Worm (Caenorhabditis elegans) whole organism, early embryonic: ENCODE data around the gene R10E8.5.

Experiments
- B0310.2 ChIP-seq: sonication (generic microtip); optimal IDR thresholded peaks from 2 replicates; lab custom pipeline; 2016; ENCODE audit warnings: mild to moderate bottlenecking, missing genetic modification characterization, missing compliant biosample characterization
- F13C5.2 ChIP-seq: sonication (generic microtip); optimal IDR thresholded peaks from 2 replicates; lab custom pipeline; 2017; ENCODE audit warnings: mild to moderate bottlenecking, missing genetic modification characterization, inconsistent platforms, missing compliant biosample characterization
- aly-1 ChIP-seq: sonication (generic microtip); optimal IDR thresholded peaks from 2 replicates; lab custom pipeline; 2016; ENCODE audit warnings: missing genetic modification characterization, missing compliant biosample characterization
- ama-1 ChIP-seq: fragments of 150-350 bp; optimal IDR thresholded peaks from 2 replicates; lab custom pipeline; 2014
- ceh-13 ChIP-seq: fragments of 200-800 bp; sonication (Bioruptor generic); optimal IDR thresholded peaks from 2 replicates; lab custom pipeline; 2018; ENCODE audit warnings: mild to moderate bottlenecking, missing genetic modification characterization, missing compliant biosample characterization
- ceh-36 ChIP-seq: sonication (generic microtip); optimal IDR thresholded peaks from 2 replicates; lab custom pipeline; 2016; ENCODE audit warnings: missing genetic modification characterization, inconsistent platforms, missing compliant biosample characterization
- ets-7 ChIP-seq: sonication (generic microtip); optimal IDR thresholded peaks from 2 replicates; lab custom pipeline; 2016; ENCODE audit warnings: missing genotype, missing genetic modification characterization, missing compliant biosample characterization
- flt-1 ChIP-seq: fragments of 200-800 bp; sonication (Bioruptor generic); IDR thresholded peaks from 2 replicates; pipeline ENCODE4 v1.3.6; 2022; ENCODE audit warnings: missing genetic modification characterization, missing compliant biosample characterization
- hmbx-1 ChIP-seq: sonication (generic microtip); optimal IDR thresholded peaks from 2 replicates; lab custom pipeline; 2016; ENCODE audit warnings: mild to moderate bottlenecking, missing genetic modification characterization, missing compliant biosample characterization
- hmg-4 ChIP-seq: fragments of 200-800 bp; sonication (Bioruptor generic); optimal IDR thresholded peaks from 2 replicates; lab custom pipeline; 2018; ENCODE audit warnings: mild to moderate bottlenecking, missing genetic modification characterization, missing compliant biosample characterization
- hnd-1 ChIP-seq: sonication (generic microtip); optimal IDR thresholded peaks from 2 replicates; lab custom pipeline; 2016; ENCODE audit warnings: missing genetic modification characterization, missing compliant biosample characterization
- pes-1 ChIP-seq: fragments of 200-800 bp; sonication (Bioruptor generic); IDR thresholded peaks from 2 replicates; pipeline ENCODE4 v1.3.6; 2022; ENCODE audit warnings: missing genetic modification reagents, missing genetic modification characterization, missing compliant biosample characterization
- scrt-1 ChIP-seq: fragments of 200-800 bp; sonication (Bioruptor generic); IDR thresholded peaks from 2 replicates; pipeline ENCODE4 v1.3.6; 2022; ENCODE audit warnings: missing genetic modification characterization, missing compliant biosample characterization
- sea-1 ChIP-seq: fragments of 200-800 bp; sonication (Bioruptor generic); conservative IDR thresholded peaks from 2 replicates; pipeline ENCODE4 v1.3.6; 2022; ENCODE audit warnings: missing genetic modification characterization, missing compliant biosample characterization
- tbx-11 ChIP-seq: fragments of 200-800 bp; sonication (Bioruptor generic); IDR thresholded peaks from 2 replicates; pipeline ENCODE4 v1.3.6; 2022; ENCODE audit warnings: missing genetic modification characterization, missing compliant biosample characterization
- tbx-37 ChIP-seq: fragments of 200-800 bp; sonication (Bioruptor generic); conservative IDR thresholded peaks from 2 replicates; pipeline ENCODE4 v1.3.6; 2022; ENCODE audit warnings: missing genetic modification reagents, missing genetic modification characterization, missing compliant biosample characterization
- tra-4 ChIP-seq: sonication (generic microtip); optimal IDR thresholded peaks from 2 replicates; lab custom pipeline; 2017; ENCODE audit warnings: missing genetic modification characterization, missing compliant biosample characterization

The R10E8.5 gene

DNA sequence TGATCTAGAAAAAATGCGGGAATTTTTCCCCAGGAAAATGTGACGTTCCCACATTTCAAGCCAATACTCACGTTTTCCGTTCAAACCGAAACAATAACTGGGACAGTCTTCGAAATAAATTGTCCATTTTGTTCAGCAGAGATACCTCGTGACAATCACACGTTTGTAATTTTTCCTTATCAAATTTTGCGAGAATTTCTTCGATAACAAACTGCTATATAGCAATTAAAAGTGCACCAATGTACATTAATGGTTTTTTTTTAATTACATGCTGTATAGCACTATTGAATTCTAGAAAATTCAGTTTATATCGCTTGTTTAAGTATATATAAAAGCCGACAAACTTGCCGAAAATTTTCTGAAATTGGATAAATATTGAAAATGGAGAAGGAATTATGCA is 11.7 kb downstream of the R10E8.5 start, which contains the start of gene R10E8.6:
Gene R10E8.6 (minus strand): TSS at position 154 of the 400 bp plus-strand sequence.
- no peak for TF ChIP-seq ceh-13 (GFP tag; lab: Kevin White, UChicago)
- no peak for TF ChIP-seq scrt-1 (GFP tag; lab: Robert Waterston, UW)
- no peak for TF ChIP-seq tbx-37 (GFP tag; lab: Robert Waterston, UW)
- TF ChIP-seq flt-1 (GFP tag; lab: Robert Waterston, UW) = no peak
- no peak for TF ChIP-seq tra-4
- TF ChIP-seq pes-1 = no peak
- no peak for TF ChIP-seq hnd-1 (tag; lab: Kevin White, UChicago)
- no peak for TF ChIP-seq ets-7 (tag; lab: Kevin White, UChicago)
- no peak for TF ChIP-seq F13C5.2 (tag; lab: Kevin White, UChicago)
- no peak for TF ChIP-seq aly-1
- no peak for TF ChIP-seq ceh-36 (tag; lab: Kevin White, UChicago)
- TF ChIP-seq hmg-4 (GFP tag; lab: Kevin White, UChicago) = no peak
- TF ChIP-seq B0310.2 (tag; lab: Kevin White, UChicago) = no peak
- TF ChIP-seq sea-1 (GFP tag; lab: Robert Waterston, UW) = no peak

DNA sequence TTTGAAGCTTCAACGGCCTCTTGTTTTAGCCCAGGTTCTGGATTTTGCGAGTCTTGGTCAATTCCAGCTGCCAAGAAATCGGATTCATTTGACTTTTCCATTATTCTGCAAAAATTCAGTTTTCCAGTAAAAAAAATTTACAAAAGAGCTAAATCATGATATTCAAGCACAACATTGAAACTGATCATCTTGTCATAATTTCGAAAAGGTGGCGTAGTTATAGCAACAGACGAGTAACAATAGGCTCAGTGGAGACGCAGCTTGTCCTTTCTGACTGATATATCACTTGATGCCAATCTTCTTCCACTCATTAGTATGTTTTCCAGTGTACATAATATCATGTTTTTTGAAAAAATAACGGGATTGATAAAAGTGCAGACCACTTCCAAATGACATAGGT is 14.2 kb downstream of the R10E8.5 start, which contains the start of gene fbxa-213:
Gene fbxa-213 (minus strand): TSS at position 101 of the 400 bp plus-strand sequence.
- TF ChIP-seq sea-1 (GFP tag; lab: Robert Waterston, UW) (no peak), ama-1 (lab: Kevin White, UChicago) (no peak), ets-7 (tag; lab: Kevin White, UChicago) (no peak), ceh-36 (tag; lab: Kevin White, UChicago) (no peak), hnd-1 (tag; lab: Kevin White, UChicago) (no peak), aly-1 (no peak), tra-4 (no peak), hmbx-1 (no peak), pes-1 (no peak), flt-1 (GFP tag; lab: Robert Waterston, UW) (no peak), B0310.2 (tag; lab: Kevin White, UChicago) (no peak), tbx-11 (GFP tag; lab: Robert Waterston, UW) (no peak), tbx-37 (GFP tag; lab: Robert Waterston, UW) (no peak), ceh-13 (GFP tag; lab: Kevin White, UChicago) (no peak), hmg-4 (GFP tag; lab: Kevin White, UChicago) (no peak)

DNA sequence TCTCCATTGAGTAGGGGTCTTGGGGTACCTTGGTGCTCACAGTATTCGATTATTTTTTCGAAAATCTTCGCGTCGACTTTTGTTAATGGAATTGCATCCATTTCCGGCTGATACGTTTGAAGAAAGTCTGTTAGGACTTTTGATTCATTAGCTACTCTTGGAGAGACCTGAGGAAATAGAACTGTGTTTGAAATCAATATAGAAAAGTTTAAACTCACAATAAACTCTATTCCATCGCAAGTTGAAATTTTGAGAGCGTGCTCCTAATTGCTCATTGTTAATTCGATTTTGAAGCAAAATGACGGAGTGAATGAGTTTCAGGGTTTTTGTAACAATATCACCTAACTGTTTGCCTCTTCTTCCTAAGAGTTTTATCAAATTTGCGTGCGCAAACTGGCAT is 15.3 kb downstream of the R10E8.5 start, which contains the start of gene skr-6:
Gene skr-6 (minus strand): TSS at position 101 of the 400 bp plus-strand sequence.
- no peak for TF ChIP-seq ceh-13 (GFP tag; lab: Kevin White, UChicago)
- no peak for TF ChIP-seq ama-1 (lab: Kevin White, UChicago)
- TF ChIP-seq hnd-1 (tag; lab: Kevin White, UChicago) = no peak
- TF ChIP-seq sea-1 (GFP tag; lab: Robert Waterston, UW) = no peak
- TF ChIP-seq pes-1 = no peak
- TF ChIP-seq aly-1 = no peak
- no peak for TF ChIP-seq ceh-36 (tag; lab: Kevin White, UChicago)
- no peak for TF ChIP-seq hmbx-1
- TF ChIP-seq ets-7 (tag; lab: Kevin White, UChicago) = no peak

DNA sequence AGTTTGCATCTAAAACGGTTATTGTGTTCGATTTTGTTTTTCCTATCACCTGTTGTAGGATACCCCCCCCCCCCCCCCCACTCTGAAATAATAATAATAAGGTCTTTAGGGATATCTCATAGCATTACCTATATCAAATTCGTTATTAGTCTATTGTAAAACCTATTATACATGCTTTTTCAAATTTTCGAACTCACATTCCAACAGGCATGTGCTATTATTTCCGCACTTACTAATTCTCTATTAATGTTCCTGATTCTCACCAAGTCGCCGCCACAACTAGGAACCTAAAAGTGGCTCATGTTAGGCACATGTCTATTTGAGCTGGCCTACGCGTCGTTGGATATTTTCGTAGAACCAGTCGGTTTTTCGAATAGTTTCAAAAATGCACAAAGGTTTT is 15.8 kb downstream of the R10E8.5 start, which contains the start of gene Y37H2C.4:
Gene Y37H2C.4 (plus strand): TSS at position 301 of the 400 bp plus-strand sequence.
- no peak for TF ChIP-seq tbx-11 (GFP tag; lab: Robert Waterston, UW)

DNA sequence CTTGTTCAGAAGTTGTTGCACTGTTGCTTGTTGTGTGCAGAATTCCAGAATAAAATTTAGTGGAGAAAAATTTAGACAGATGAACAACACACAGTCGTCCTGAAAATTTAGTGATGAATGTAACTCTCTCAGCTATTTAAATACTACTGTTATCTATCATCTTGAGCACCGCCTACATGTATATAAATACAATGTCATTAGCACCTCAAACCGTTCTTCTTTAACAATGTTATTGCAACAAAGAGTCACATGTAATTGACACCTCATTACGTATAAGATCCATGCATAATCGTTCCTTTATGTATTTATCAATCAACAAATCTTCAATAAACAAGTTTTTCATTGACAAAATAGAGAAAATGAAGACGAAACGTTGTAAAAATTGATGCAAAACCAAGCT is 26.2 kb downstream of the R10E8.5 start, which contains the start of gene Y51A2A.16:
Gene Y51A2A.16 (minus strand): TSS at position 101 of the 400 bp plus-strand sequence.
- TF ChIP-seq hnd-1 (tag; lab: Kevin White, UChicago) = no peak
- no peak for TF ChIP-seq hmbx-1
- no peak for TF ChIP-seq ceh-36 (tag; lab: Kevin White, UChicago)
- no peak for TF ChIP-seq aly-1
- no peak for TF ChIP-seq ceh-13 (GFP tag; lab: Kevin White, UChicago)
- TF ChIP-seq flt-1 (GFP tag; lab: Robert Waterston, UW) = no peak
- TF ChIP-seq scrt-1 (GFP tag; lab: Robert Waterston, UW) = no peak

DNA sequence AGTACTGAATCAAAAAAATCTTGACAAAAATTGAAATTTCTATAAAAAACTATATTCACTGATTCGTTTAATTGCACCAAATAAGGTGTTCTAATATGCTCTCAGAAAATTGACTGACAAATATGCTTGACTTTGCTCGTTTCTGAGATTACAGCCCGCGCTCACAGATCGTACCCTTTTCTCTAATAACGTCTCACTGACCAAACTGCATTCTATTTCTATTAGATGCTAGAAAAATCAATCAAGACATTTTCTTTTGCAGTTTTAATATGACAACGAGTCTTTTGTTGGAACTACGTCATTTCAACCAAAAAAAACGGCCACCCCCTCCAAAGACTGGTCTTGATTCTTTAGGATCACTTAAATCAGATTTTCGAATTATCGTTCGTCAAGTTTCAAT is 28.0 kb downstream of the R10E8.5 start, which contains the start of gene clec-247:
Gene clec-247 (plus strand): TSS at position 301 of the 400 bp plus-strand sequence.
- TF ChIP-seq scrt-1 (GFP tag; lab: Robert Waterston, UW) (no peak), tbx-11 (GFP tag; lab: Robert Waterston, UW) (no peak), ets-7 (tag; lab: Kevin White, UChicago) (no peak), hnd-1 (tag; lab: Kevin White, UChicago) (no peak), sea-1 (GFP tag; lab: Robert Waterston, UW) (no peak), flt-1 (GFP tag; lab: Robert Waterston, UW) (no peak), tbx-37 (GFP tag; lab: Robert Waterston, UW) (no peak), ceh-36 (tag; lab: Kevin White, UChicago) (no peak), hmbx-1 (no peak), ama-1 (lab: Kevin White, UChicago) (no peak), F13C5.2 (tag; lab: Kevin White, UChicago) (no peak), B0310.2 (tag; lab: Kevin White, UChicago) (no peak), tra-4 (no peak), aly-1 (no peak), pes-1 (no peak), ceh-13 (GFP tag; lab: Kevin White, UChicago) (no peak), hmg-4 (GFP tag; lab: Kevin White, UChicago) (no peak)

DNA sequence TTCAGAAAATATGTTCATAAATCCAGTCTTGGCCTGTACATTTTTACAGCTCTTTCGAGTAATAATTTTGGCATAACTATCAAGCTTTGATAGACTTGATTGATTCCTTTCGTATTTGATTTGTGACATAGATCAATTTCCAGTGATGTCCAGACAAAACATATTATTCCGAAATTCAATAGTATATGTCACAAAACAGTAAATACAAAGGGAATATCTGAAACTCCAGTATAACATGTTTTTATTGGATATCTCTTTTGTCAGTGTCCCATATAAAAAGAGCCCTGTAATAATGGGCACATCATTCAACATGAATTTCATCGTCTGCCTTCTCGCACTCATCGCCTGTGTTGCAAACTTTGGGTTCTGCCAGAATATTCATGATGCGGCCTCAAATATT is 36.1 kb downstream of the R10E8.5 start, which contains the start of gene Y51A2A.4:
Gene Y51A2A.4 (plus strand): TSS at position 301 of the 400 bp plus-strand sequence.
- TF ChIP-seq tra-4 = no peak
- no peak for TF ChIP-seq hmg-4 (GFP tag; lab: Kevin White, UChicago)
- no peak for TF ChIP-seq hmbx-1
- no peak for TF ChIP-seq pes-1
- no peak for TF ChIP-seq ets-7 (tag; lab: Kevin White, UChicago)
- no peak for TF ChIP-seq B0310.2 (tag; lab: Kevin White, UChicago)
- no peak for TF ChIP-seq ceh-36 (tag; lab: Kevin White, UChicago)
- no peak for TF ChIP-seq tbx-37 (GFP tag; lab: Robert Waterston, UW)
